Worm (Caenorhabditis elegans): ENCODE measurements around the gene F22F7.4.

- no peak for TF ChIP-seq flt-1 (GFP tag; IDR thresholded peaks at IDR 0.05)
- TF ChIP-seq ama-1 (optimal IDR thresholded peaks at IDR 0.05): no peak
- no peak for TF ChIP-seq scrt-1 (GFP tag; IDR thresholded peaks at IDR 0.05)
- no peak for TF ChIP-seq ets-7 (tag; optimal IDR thresholded peaks at IDR 0.05)
- no peak for TF ChIP-seq pes-1 (GFP tag; IDR thresholded peaks at IDR 0.05)
- no peak for TF ChIP-seq tbx-11 (GFP tag; IDR thresholded peaks at IDR 0.05)
- no peak for TF ChIP-seq ceh-36 (tag; optimal IDR thresholded peaks at IDR 0.05)
- TF ChIP-seq B0310.2 (tag; optimal IDR thresholded peaks at IDR 0.05): no peak
- no peak for TF ChIP-seq hmg-4 (GFP tag; optimal IDR thresholded peaks at IDR 0.05)
- no peak for TF ChIP-seq sea-1 (GFP tag; conservative IDR thresholded peaks at IDR 0.05)
Observed at ce11 chrV:2149432-2149831, 43.6 kb upstream of the F22F7.4 start, which contains the start of gene C45H4.21.

Data from whole organism, early embryonic.